Worm (Caenorhabditis elegans) whole organism, late embryonic: Measurements from ENCODE around the gene F57B1.1.

Source experiments
- C08G9.2 ChIP-seq: sonication (generic microtip); optimal IDR thresholded peaks from 2 replicates; lab custom pipeline; 2016; ENCODE audit warnings: mild to moderate bottlenecking, missing genetic modification characterization, moderate library complexity, missing compliant biosample characterization
- C38D4.7 ChIP-seq: fragments of 200-800 bp; sonication (Bioruptor generic); optimal IDR thresholded peaks from 2 replicates; lab custom pipeline; 2018; ENCODE audit warnings: mild to moderate bottlenecking, missing genetic modification characterization, moderate library complexity, missing compliant biosample characterization
- F13H6.1 ChIP-seq: sonication (generic microtip); optimal IDR thresholded peaks from 2 replicates; lab custom pipeline; 2016; ENCODE audit warnings: missing genetic modification characterization, missing compliant biosample characterization
- K02D7.2 ChIP-seq: sonication (generic microtip); optimal IDR thresholded peaks from 2 replicates; lab custom pipeline; 2017; ENCODE audit warnings: mild to moderate bottlenecking, missing genetic modification characterization, missing compliant biosample characterization
- ceh-2 ChIP-seq: sonication (generic microtip); optimal IDR thresholded peaks from 2 replicates; lab custom pipeline; 2016; ENCODE audit warnings: missing genotype, missing genetic modification characterization, missing compliant biosample characterization
- ceh-24 ChIP-seq: sonication (generic microtip); optimal IDR thresholded peaks from 2 replicates; lab custom pipeline; 2016; ENCODE audit warnings: mild to moderate bottlenecking, missing genetic modification characterization, missing compliant biosample characterization
- ceh-30 ChIP-seq: fragments of 150-350 bp; optimal IDR thresholded peaks from 2 replicates; lab custom pipeline; 2014; ENCODE audit warnings: missing biosample characterization, missing genetic modification characterization
- ceh-31 ChIP-seq: sonication (generic microtip); optimal IDR thresholded peaks from 2 replicates; lab custom pipeline; 2016; ENCODE audit warnings: missing genetic modification characterization, missing compliant biosample characterization
- ceh-34 ChIP-seq: sonication (generic microtip); optimal IDR thresholded peaks from 2 replicates; lab custom pipeline; 2016; ENCODE audit warnings: mild to moderate bottlenecking, missing genetic modification characterization, missing compliant biosample characterization
- ceh-45 ChIP-seq: fragments of 200-800 bp; sonication (Bioruptor generic); IDR thresholded peaks from 2 replicates; pipeline ENCODE4 v1.3.6; 2022; ENCODE audit warnings: missing genetic modification reagents, missing genetic modification characterization, missing compliant biosample characterization
- ceh-48 ChIP-seq: sonication (generic microtip); optimal IDR thresholded peaks from 2 replicates; lab custom pipeline; 2016; ENCODE audit warnings: missing genetic modification characterization, inconsistent platforms, missing compliant biosample characterization
- ceh-6 ChIP-seq: fragments of 200-800 bp; sonication (Bioruptor generic); optimal IDR thresholded peaks from 2 replicates; lab custom pipeline; 2018; ENCODE audit warnings: mild to moderate bottlenecking, missing genetic modification characterization, missing compliant biosample characterization
- ceh-9 ChIP-seq: sonication (generic microtip); optimal IDR thresholded peaks from 2 replicates; lab custom pipeline; 2016; ENCODE audit warnings: mild to moderate bottlenecking, missing genetic modification characterization, inconsistent platforms, missing compliant biosample characterization
- dmd-4 ChIP-seq: sonication (generic microtip); optimal IDR thresholded peaks from 2 replicates; lab custom pipeline; 2016; ENCODE audit warnings: borderline replicate concordance, missing genetic modification characterization, missing compliant biosample characterization
- elt-4 ChIP-seq: sonication (generic microtip); optimal IDR thresholded peaks from 2 replicates; lab custom pipeline; 2016; ENCODE audit warnings: missing genetic modification characterization, missing compliant biosample characterization
- eyg-1 ChIP-seq: sonication (generic microtip); optimal IDR thresholded peaks from 2 replicates; lab custom pipeline; 2016; ENCODE audit warnings: missing genotype, missing genetic modification characterization, missing compliant biosample characterization
- fax-1 ChIP-seq: sonication (generic microtip); optimal IDR thresholded peaks from 2 replicates; lab custom pipeline; 2016; ENCODE audit warnings: missing genotype, missing genetic modification characterization, missing compliant biosample characterization
- fkh-10 ChIP-seq: fragments of 150-350 bp; optimal IDR thresholded peaks from 2 replicates; lab custom pipeline; 2014; ENCODE audit warnings: missing biosample characterization, missing genetic modification reagents, missing genetic modification characterization
- fkh-6 ChIP-seq: sonication (generic microtip); optimal IDR thresholded peaks from 2 replicates; lab custom pipeline; 2016; ENCODE audit warnings: missing genetic modification characterization, missing compliant biosample characterization
- gmeb-2 ChIP-seq: sonication (generic microtip); optimal IDR thresholded peaks from 2 replicates; lab custom pipeline; 2016; ENCODE audit warnings: missing genetic modification characterization, inconsistent platforms, missing compliant biosample characterization
- hlh-15 ChIP-seq: sonication (generic microtip); optimal IDR thresholded peaks from 2 replicates; lab custom pipeline; 2016; ENCODE audit warnings: missing genetic modification characterization, missing compliant biosample characterization
- hlh-6 ChIP-seq: sonication (generic microtip); optimal IDR thresholded peaks from 2 replicates; lab custom pipeline; 2016; ENCODE audit warnings: missing genotype, missing genetic modification characterization, missing compliant biosample characterization
- hlh-8 ChIP-seq: sonication (generic microtip); optimal IDR thresholded peaks from 2 replicates; lab custom pipeline; 2016; ENCODE audit warnings: missing genotype, missing genetic modification characterization, missing compliant biosample characterization
- madf-2 ChIP-seq: sonication (generic microtip); optimal IDR thresholded peaks from 2 replicates; lab custom pipeline; 2017; ENCODE audit warnings: missing genetic modification characterization, missing compliant biosample characterization
- pat-9 ChIP-seq: fragments of 200-800 bp; sonication (Bioruptor generic); optimal IDR thresholded peaks from 2 replicates; lab custom pipeline; 2018; ENCODE audit warnings: mild to moderate bottlenecking, missing genetic modification characterization, moderate library complexity, missing compliant biosample characterization
- pha-2 ChIP-seq: sonication (generic microtip); optimal IDR thresholded peaks from 2 replicates; lab custom pipeline; 2017; ENCODE audit warnings: mild to moderate bottlenecking, missing genetic modification characterization, missing compliant biosample characterization
- pha-4 ChIP-seq: fragments of 150-350 bp; optimal IDR thresholded peaks from 2 replicates; lab custom pipeline; 2018; ENCODE audit warnings: missing biosample characterization, missing genetic modification reagents, missing genetic modification characterization
- pqm-1 ChIP-seq: sonication (generic microtip); optimal IDR thresholded peaks from 2 replicates; lab custom pipeline; 2016; ENCODE audit warnings: missing genetic modification characterization, missing compliant biosample characterization
- pros-1 ChIP-seq: fragments of 150-350 bp; optimal IDR thresholded peaks from 2 replicates; lab custom pipeline; 2014; ENCODE audit warnings: missing biosample characterization, missing genetic modification reagents, missing genetic modification characterization
- ref-2 ChIP-seq: sonication (generic microtip); optimal IDR thresholded peaks from 2 replicates; lab custom pipeline; 2016; ENCODE audit warnings: missing genetic modification characterization, missing compliant biosample characterization
- rnt-1 ChIP-seq: sonication (generic microtip); optimal IDR thresholded peaks from 2 replicates; lab custom pipeline; 2016; ENCODE audit warnings: missing genetic modification characterization, missing compliant biosample characterization
- sdc-2 ChIP-seq: sonication (generic microtip); optimal IDR thresholded peaks from 2 replicates; lab custom pipeline; 2016; ENCODE audit warnings: missing genotype, missing genetic modification characterization, missing compliant biosample characterization
- sox-2 ChIP-seq: fragments of 200-800 bp; sonication (Bioruptor generic); IDR thresholded peaks from 2 replicates; pipeline ENCODE4 v1.3.6; 2022; ENCODE audit warnings: missing genetic modification reagents, missing genetic modification characterization, missing compliant biosample characterization
- sox-4 ChIP-seq: sonication (generic microtip); optimal IDR thresholded peaks from 2 replicates; lab custom pipeline; 2017; ENCODE audit warnings: mild to moderate bottlenecking, missing genetic modification characterization, inconsistent platforms, missing compliant biosample characterization
- syd-9 ChIP-seq: sonication (generic microtip); optimal IDR thresholded peaks from 2 replicates; lab custom pipeline; 2016; ENCODE audit warnings: mild to moderate bottlenecking, missing genetic modification characterization, moderate library complexity, missing compliant biosample characterization
- unc-3 ChIP-seq, 2 experiments: fragments of 200-800 bp in 1 of 2; sonication (Bioruptor generic) in 1 of 2; sonication (generic microtip) in 1 of 2; conservative IDR thresholded peaks in 1 of 2; optimal IDR thresholded peaks in 1 of 2; 2 replicates each; pipeline versions ENCODE4 v1.3.6 to Lab custom; 2016 to 2022; ENCODE audit warnings: missing compliant biosample characterization in 2 of 2, missing genetic modification characterization in 2 of 2, missing genetic modification reagents in 1 of 2
- unc-42 ChIP-seq: sonication (generic microtip); optimal IDR thresholded peaks from 2 replicates; lab custom pipeline; 2016; ENCODE audit warnings: missing genotype, missing genetic modification characterization, missing compliant biosample characterization
- unc-55 ChIP-seq: sonication (generic microtip); optimal IDR thresholded peaks from 2 replicates; lab custom pipeline; 2017; ENCODE audit warnings: missing biosample characterization, missing genetic modification reagents, missing genetic modification characterization

The F57B1.1 gene

ce11 chrV:13163841-13164240 is 31.6 kb downstream of the F57B1.1 start:
- TF ChIP-seq hlh-8 (no peak), syd-9 (tag; lab: Kevin White, UChicago) (no peak), ceh-9 (tag; lab: Kevin White, UChicago) (no peak), ceh-30 (tag; lab: Kevin White, UChicago) (no peak), sox-4 (tag; lab: Kevin White, UChicago) (no peak), ceh-31 (tag; lab: Kevin White, UChicago) (no peak), fkh-6 (tag; lab: Kevin White, UChicago) (no peak), ref-2 (tag; lab: Kevin White, UChicago) (no peak), pha-4 (tag; lab: Kevin White, UChicago) (no peak)
- TF ChIP-seq, all 69 proteins: peak for 0

- TF ChIP-seq K02D7.2 (no peak), unc-42 (no peak)
- TF ChIP-seq, all 69 proteins: peak for 0
These were observed 32.6 kb downstream of the F57B1.1 start for ce11 chrV:13162885-13163284.

ce11 chrV:13161052-13161451 is 34.4 kb downstream of the F57B1.1 start:
- TF ChIP-seq ceh-31 (tag; lab: Kevin White, UChicago) = no peak
- TF ChIP-seq rnt-1 (tag; lab: Kevin White, UChicago) = no peak
- TF ChIP-seq pqm-1 (tag; lab: Kevin White, UChicago) = no peak
- no peak for TF ChIP-seq fax-1 (tag; lab: Kevin White, UChicago)
- TF ChIP-seq elt-4 = no peak
- TF ChIP-seq eyg-1 = no peak
- TF ChIP-seq C08G9.2 (tag; lab: Kevin White, UChicago) = no peak
- TF ChIP-seq hlh-15 (tag; lab: Kevin White, UChicago) = no peak
- TF ChIP-seq ceh-2 = no peak
- TF ChIP-seq pha-2 (tag; lab: Kevin White, UChicago) = no peak
- TF ChIP-seq fkh-10 (GFP tag; lab: Kevin White, UChicago) = no peak
- TF ChIP-seq ceh-24 (tag; lab: Kevin White, UChicago) = no peak
- no peak for TF ChIP-seq ceh-45 (GFP tag; lab: Robert Waterston, UW)
- no peak for TF ChIP-seq F13H6.1 (tag; lab: Kevin White, UChicago)
- TF ChIP-seq ref-2 (tag; lab: Kevin White, UChicago) = no peak
- no peak for TF ChIP-seq sdc-2 (tag; lab: Kevin White, UChicago)
- no peak for TF ChIP-seq C38D4.7 (GFP tag; lab: Kevin White, UChicago)
- TF ChIP-seq hlh-8 = no peak
- TF ChIP-seq dmd-4 (tag; lab: Kevin White, UChicago) = no peak

ce11 chrV:13157073-13157472 is 38.4 kb downstream of the F57B1.1 start:
- no peak for TF ChIP-seq sox-2 (GFP tag; lab: Robert Waterston, UW)
- no peak for TF ChIP-seq ceh-48 (tag; lab: Kevin White, UChicago)
- TF ChIP-seq unc-55 (GFP tag; lab: Kevin White, UChicago) = peak; percentile 72
- TF ChIP-seq gmeb-2 (tag; lab: Kevin White, UChicago) = no peak
- TF ChIP-seq dmd-4 (tag; lab: Kevin White, UChicago) = no peak
- no peak for TF ChIP-seq C38D4.7 (GFP tag; lab: Kevin White, UChicago)
- TF ChIP-seq, all 69 proteins: peak for 1

ce11 chrV:13154225-13154624 is 41.2 kb downstream of the F57B1.1 start:
- no peak for TF ChIP-seq hlh-8
- TF ChIP-seq unc-55 (GFP tag; lab: Kevin White, UChicago) = peak; percentile 82
- no peak for TF ChIP-seq unc-3 (GFP tag; conservative IDR thresholded peaks at IDR 0.05; lab: Robert Waterston, UW)
- TF ChIP-seq unc-3 (tag; optimal IDR thresholded peaks at IDR 0.05; lab: Kevin White, UChicago) = no peak

ce11 chrV:13152575-13152974 is 42.9 kb downstream of the F57B1.1 start, which contains the start of gene noca-1:
Gene noca-1, plus strand, starts transcription at chrV:13152919.
- TF ChIP-seq F13H6.1 (tag; lab: Kevin White, UChicago) (no peak), ceh-6 (no peak), hlh-6 (tag; lab: Kevin White, UChicago) (no peak), ceh-31 (tag; lab: Kevin White, UChicago) (no peak), C38D4.7 (GFP tag; lab: Kevin White, UChicago) (no peak), pat-9 (tag; lab: Kevin White, UChicago) (no peak), pros-1 (tag; lab: Kevin White, UChicago) (no peak), ceh-34 (no peak), madf-2 (no peak)
- TF ChIP-seq, all 69 proteins: peak for 0
